Fruit fly (Drosophila melanogaster): Measurements from ENCODE around the gene CG9922.
A peak's percentile ranks its signal among the peaks of the same experiment; 100 is the strongest.

The CG9922 gene

dm6 chr3R:14035924-14036448, at the start of gene CG9922:
Gene CG9922, minus strand, starts transcription at chr3R:14036398.
- TF ChIP-seq CG7928 (GFP tag; optimal IDR thresholded peaks at IDR 0.05) (peak; percentile 12), tin (GFP tag; optimal IDR thresholded peaks at IDR 0.05) (peak; percentile 51), CG15514 (GFP tag; optimal IDR thresholded peaks at IDR 0.05) (peak; percentile 87), dmrt11E (tag; optimal IDR thresholded peaks at IDR 0.05) (peak; percentile 39), Hr3 (GFP tag; optimal IDR thresholded peaks at IDR 0.05) (peak; percentile 24), CG17328 (GFP tag; IDR thresholded peaks at IDR 0.05) (peak; percentile 21; the same call in 1 of the 2 replicates), chif (GFP tag; optimal IDR thresholded peaks at IDR 0.05) (peak; percentile 44 to 59), dm (GFP tag; optimal IDR thresholded peaks at IDR 0.05) (peak; percentile 90), zen2 (GFP tag; IDR thresholded peaks at IDR 0.05; ENCODE audit: partially characterized antibody) (no peak; the same call in 2 of the 3 replicates), aop (GFP tag; IDR thresholded peaks at IDR 0.05) (no peak), caup (GFP tag; optimal IDR thresholded peaks at IDR 0.05; ENCODE audit: severe bottlenecking) (peak; percentile 15), NFAT (GFP tag; IDR thresholded peaks at IDR 0.05) (no peak), pnt (GFP tag; optimal IDR thresholded peaks at IDR 0.05) (peak; percentile 18), ken (GFP tag; IDR thresholded peaks at IDR 0.05) (no peak), repo (GFP tag; optimal IDR thresholded peaks at IDR 0.05) (peak; percentile 63), Dip3 (GFP tag; optimal IDR thresholded peaks at IDR 0.05) (peak; percentile 9), Six4 (GFP tag; optimal IDR thresholded peaks at IDR 0.05) (peak; percentile 24), Hmx (GFP tag; optimal IDR thresholded peaks at IDR 0.05) (peak; percentile 13), CG9797 (GFP tag; optimal IDR thresholded peaks at IDR 0.05) (peak; percentile 65), vfl (GFP tag; optimal IDR thresholded peaks at IDR 0.05) (peak; percentile 68), Med (GFP tag) (peak; percentile 92), Sox102F (GFP tag; optimal IDR thresholded peaks at IDR 0.05) (peak; percentile 27), D (optimal IDR thresholded peaks at IDR 0.05) (no peak), D (GFP tag; optimal IDR thresholded peaks at IDR 0.05) (peak; percentile 10), Hmr (GFP tag; optimal IDR thresholded peaks at IDR 0.05) (peak; percentile 49), CG14441 (GFP tag; IDR thresholded peaks at IDR 0.05) (0 out of 2 replicates have a peak, but pooled peaks have one; percentile 22), Max (GFP tag; optimal IDR thresholded peaks at IDR 0.05) (peak; percentile 85), CG5245 (GFP tag; optimal IDR thresholded peaks at IDR 0.05) (peak; percentile 18), Nf-YC (tag; optimal IDR thresholded peaks at IDR 0.05) (peak; percentile 55), Dek (tag; optimal IDR thresholded peaks at IDR 0.05) (no peak), HLH3B (GFP tag; IDR thresholded peaks at IDR 0.05) (no peak), cg (GFP tag; optimal IDR thresholded peaks at IDR 0.05) (peak; percentile 6), CG32532 (GFP tag; IDR thresholded peaks at IDR 0.05) (peak; percentile 49; the same call in 1 of the 2 replicates), HmgD (GFP tag; optimal IDR thresholded peaks at IDR 0.05) (peak; percentile 49), hbn (GFP tag; IDR thresholded peaks at IDR 0.05; ENCODE audit: partially characterized antibody) (peak; percentile 55; the same call in 1 of the 2 replicates), Abd-B (GFP tag; optimal IDR thresholded peaks at IDR 0.05) (peak; percentile 10), CG13296 (GFP tag; optimal IDR thresholded peaks at IDR 0.05) (peak; percentile 40), CG11456 (GFP tag; IDR thresholded peaks at IDR 0.05) (no peak), CG15696 (tag; optimal IDR thresholded peaks at IDR 0.05) (peak; percentile 57), pan (optimal IDR thresholded peaks at IDR 0.05) (no peak), pan (GFP tag; optimal IDR thresholded peaks at IDR 0.05 in 1 of 2, IDR thresholded peaks at IDR 0.05 in 1 of 2) (peak in 1 of 2 experiments; percentile 8), insv (GFP tag; optimal IDR thresholded peaks at IDR 0.05) (peak in 1 of 2 experiments; percentile 3), Dip2 (GFP tag; IDR thresholded peaks at IDR 0.05) (no peak), pum (GFP tag; optimal IDR thresholded peaks at IDR 0.05) (peak; percentile 52), CG16863 (GFP tag; optimal IDR thresholded peaks at IDR 0.05) (peak; percentile 29), pho (GFP tag; optimal IDR thresholded peaks at IDR 0.05) (peak; percentile 66), shn (GFP tag; optimal IDR thresholded peaks at IDR 0.05) (peak; percentile 47), Sox100B (GFP tag; optimal IDR thresholded peaks at IDR 0.05) (peak; percentile 7), sug (tag; optimal IDR thresholded peaks at IDR 0.05) (peak; percentile 65), CG11695 (GFP tag; IDR thresholded peaks at IDR 0.05) (0 out of 3 replicates have a peak, but pooled peaks have one; percentile 13)
